Fruit fly (Drosophila melanogaster) whole organism, wandering third instar larva: ENCODE measurements around the gene CG32071.

Experiments used
- Abd-B ChIP-seq: fragments of >200 bp; optimal IDR thresholded peaks from 2 replicates; lab custom pipeline; 2017; ENCODE audit warnings: missing biosample characterization, missing genetic modification characterization
- CG32264 ChIP-seq: fragments of 200-800 bp; sonication (Bioruptor generic); optimal IDR thresholded peaks from 2 replicates; lab custom pipeline; 2016; ENCODE audit warnings: missing biosample characterization, missing genetic modification characterization
- CG9705 ChIP-seq: fragments of 200-800 bp; sonication (Bioruptor generic); optimal IDR thresholded peaks from 2 replicates; lab custom pipeline; 2018; ENCODE audit warnings: missing biosample characterization, mild to moderate bottlenecking, missing genetic modification characterization
- CrebA ChIP-seq: fragments of 200-800 bp; sonication (Bioruptor generic); optimal IDR thresholded peaks from 2 replicates; lab custom pipeline; 2016; ENCODE audit warnings: missing biosample characterization, mild to moderate bottlenecking, missing genetic modification characterization, borderline replicate concordance
- Dfd ChIP-seq: fragments of >200 bp; optimal IDR thresholded peaks from 2 replicates; lab custom pipeline; 2017; ENCODE audit warnings: missing biosample characterization, missing genetic modification characterization
- Dif ChIP-seq: fragments of 200-275, 200-300 bp; sonication (Bioruptor generic); optimal IDR thresholded peaks from 2 replicates; lab custom pipeline; 2018; ENCODE audit warnings: missing biosample characterization, missing genetic modification characterization; ENCODE audit not compliant: partially characterized antibody
- GATAd ChIP-seq: sonication (Bioruptor generic); optimal IDR thresholded peaks from 2 replicates; lab custom pipeline; 2016; ENCODE audit warnings: missing biosample characterization, missing genetic modification characterization
- HLH106 ChIP-seq: fragments of 200-800 bp; optimal IDR thresholded peaks from 3 replicates; lab custom pipeline; 2019; ENCODE audit warnings: missing biosample characterization, mild to moderate bottlenecking, missing genetic modification characterization, moderate library complexity
- Hnf4 ChIP-seq: fragments of 200-800 bp; sonication (Bioruptor generic); optimal IDR thresholded peaks from 2 replicates; lab custom pipeline; 2016; ENCODE audit warnings: missing biosample characterization, mild to moderate bottlenecking, missing genetic modification characterization
- Hr78 ChIP-seq: fragments of >200 bp; optimal IDR thresholded peaks from 2 replicates; lab custom pipeline; 2017; ENCODE audit warnings: missing biosample characterization, missing genetic modification characterization
- Hr83 ChIP-seq: fragments of 200-300 bp; sonication (Bioruptor generic); optimal IDR thresholded peaks from 2 replicates; lab custom pipeline; 2016; ENCODE audit warnings: missing biosample characterization, mild to moderate bottlenecking, missing genetic modification characterization, moderate library complexity; ENCODE audit not compliant: poor library complexity, severe bottlenecking
- Jra ChIP-seq: sonication (Bioruptor generic); optimal IDR thresholded peaks from 2 replicates; lab custom pipeline; 2016; ENCODE audit warnings: missing biosample characterization, missing genetic modification characterization
- Mio ChIP-seq: sonication (Bioruptor generic); optimal IDR thresholded peaks from 2 replicates; lab custom pipeline; 2016; ENCODE audit warnings: missing biosample characterization, missing genetic modification characterization
- Myc ChIP-seq: fragments of >200 bp; optimal IDR thresholded peaks from 2 replicates; lab custom pipeline; 2017
- N ChIP-seq: fragments of >200 bp; optimal IDR thresholded peaks from 2 replicates; lab custom pipeline; 2018; ENCODE audit warnings: missing biosample characterization, missing external identifiers, missing genetic modification characterization
- OdsH ChIP-seq: fragments of 200-800 bp; sonication (Bioruptor generic); optimal IDR thresholded peaks from 2 replicates; lab custom pipeline; 2016; ENCODE audit warnings: missing biosample characterization, mild to moderate bottlenecking, missing genetic modification characterization
- Rel ChIP-seq, 2 experiments: fragments of 200-800 bp; sonication (Bioruptor generic) in 1 of 2; optimal IDR thresholded peaks; 2 replicates in 1 of 2; 3 replicates in 1 of 2; lab custom pipeline; 2016 to 2019; ENCODE audit warnings: mild to moderate bottlenecking in 2 of 2, missing biosample characterization in 2 of 2, missing genetic modification characterization in 2 of 2, moderate library complexity in 1 of 2
- Sp1 ChIP-seq: fragments of 200-800 bp; sonication (Bioruptor generic); optimal IDR thresholded peaks from 3 replicates; lab custom pipeline; 2019; ENCODE audit warnings: missing biosample characterization, mild to moderate bottlenecking, missing genetic modification characterization, moderate library complexity
- Vsx2 ChIP-seq: fragments of 200-300, 225-300 bp; sonication (Bioruptor generic); optimal IDR thresholded peaks from 2 replicates; lab custom pipeline; 2018; ENCODE audit warnings: missing biosample characterization, missing genetic modification characterization; ENCODE audit not compliant: partially characterized antibody
- br ChIP-seq: fragments of 200-800 bp; sonication (Bioruptor generic); optimal IDR thresholded peaks from 2 replicates; lab custom pipeline; 2016; ENCODE audit warnings: missing biosample characterization, missing genetic modification characterization
- brk ChIP-seq: fragments of 200-800 bp; sonication (Bioruptor generic); optimal IDR thresholded peaks from 2 replicates; lab custom pipeline; 2016; ENCODE audit warnings: missing biosample characterization, mild to moderate bottlenecking, missing genetic modification characterization
- dl ChIP-seq, 2 experiments: fragments of 175-275, 200-275 bp in 1 of 2; fragments of 200-275 bp in 1 of 2; sonication (Bioruptor generic); optimal IDR thresholded peaks; lab custom pipeline; 2018; ENCODE audit warnings: mild to moderate bottlenecking in 2 of 2, missing biosample characterization in 2 of 2, missing genetic modification characterization in 2 of 2, moderate library complexity in 2 of 2; ENCODE audit not compliant: partially characterized antibody in 2 of 2, insufficient read depth in 1 of 2
- dmrt93B ChIP-seq: fragments of 200-800 bp; sonication (Bioruptor generic); optimal IDR thresholded peaks from 2 replicates; lab custom pipeline; 2018; ENCODE audit warnings: missing biosample characterization, mild to moderate bottlenecking, missing genetic modification characterization
- dsf ChIP-seq: sonication (Bioruptor generic); optimal IDR thresholded peaks from 2 replicates; lab custom pipeline; 2016; ENCODE audit warnings: missing biosample characterization, missing genetic modification characterization, borderline replicate concordance
- ey ChIP-seq: fragments of 200-800 bp; sonication (Bioruptor generic); optimal IDR thresholded peaks from 2 replicates; lab custom pipeline; 2016; ENCODE audit warnings: missing biosample characterization, missing genetic modification characterization
- foxo ChIP-seq, 2 experiments: fragments of 200-800 bp; sonication (Bioruptor generic); optimal IDR thresholded peaks; 2 replicates in 1 of 2; 3 replicates in 1 of 2; lab custom pipeline; 2016 to 2017; ENCODE audit warnings: missing biosample characterization in 2 of 2, missing genetic modification characterization in 2 of 2
- fru ChIP-seq: fragments of 200-800 bp; sonication (Bioruptor generic); optimal IDR thresholded peaks from 3 replicates; lab custom pipeline; 2016; ENCODE audit warnings: missing biosample characterization, mild to moderate bottlenecking, missing genetic modification characterization
- h ChIP-seq: fragments of 200-800 bp; sonication (Bioruptor generic); optimal IDR thresholded peaks from 3 replicates; lab custom pipeline; 2016; ENCODE audit warnings: missing biosample characterization, mild to moderate bottlenecking, missing genetic modification characterization
- jim ChIP-seq: fragments of 175-275, 200-325 bp; sonication (Bioruptor generic); optimal IDR thresholded peaks from 2 replicates; lab custom pipeline; 2016; ENCODE audit warnings: missing biosample characterization, mild to moderate bottlenecking, missing genetic modification characterization
- lola ChIP-seq: fragments of >200 bp; optimal IDR thresholded peaks from 2 replicates; lab custom pipeline; 2017; ENCODE audit warnings: missing biosample characterization, missing genetic modification characterization
- pan ChIP-seq: fragments of >200 bp; optimal IDR thresholded peaks from 2 replicates; lab custom pipeline; 2017
- psq ChIP-seq: fragments of 200-800 bp; sonication (Bioruptor generic); optimal IDR thresholded peaks from 3 replicates; lab custom pipeline; 2017; ENCODE audit warnings: missing biosample characterization, mild to moderate bottlenecking, missing genetic modification characterization, moderate library complexity
- rgr ChIP-seq: fragments of 200-800 bp; sonication (Bioruptor generic); optimal IDR thresholded peaks from 3 replicates; lab custom pipeline; 2016; ENCODE audit warnings: missing biosample characterization, mild to moderate bottlenecking, missing genetic modification characterization
- sage ChIP-seq: fragments of 200-800 bp; sonication (Bioruptor generic); optimal IDR thresholded peaks from 2 replicates; lab custom pipeline; 2016; ENCODE audit warnings: missing biosample characterization, mild to moderate bottlenecking, missing genetic modification characterization
- sv ChIP-seq: fragments of 200-800 bp; sonication (Bioruptor generic); optimal IDR thresholded peaks from 3 replicates; lab custom pipeline; 2016; ENCODE audit warnings: missing biosample characterization, missing genetic modification characterization
- tai ChIP-seq: sonication (Bioruptor generic); optimal IDR thresholded peaks from 2 replicates; lab custom pipeline; 2016; ENCODE audit warnings: missing biosample characterization, missing genetic modification characterization
- usp ChIP-seq: fragments of >200 bp; optimal IDR thresholded peaks from 2 replicates; lab custom pipeline; 2017; ENCODE audit warnings: missing biosample characterization, missing genetic modification characterization
- woc ChIP-seq: sonication (Bioruptor generic); optimal IDR thresholded peaks from 2 replicates; lab custom pipeline; 2016; ENCODE audit warnings: missing biosample characterization, mild to moderate bottlenecking, missing genetic modification characterization

Gene CG32071

dm6 chr3L:11123088-11123487, 19.4 kb upstream of the CG32071 start, which contains the start of the genes Ufd1 and NaPi-III:
Gene Ufd1, minus strand, starts transcription at chr3L:11123216.
Gene NaPi-III, plus strand, starts transcription at chr3L:11123348.
- TF ChIP-seq Mio (GFP tag; lab: Kevin White, UChicago) (no peak), rgr (GFP tag; lab: Kevin White, UChicago) (peak; percentile 29), fru (GFP tag; lab: Kevin White, UChicago) (no peak), Hr78 (GFP tag; lab: Kevin White, UChicago) (no peak), Abd-B (GFP tag; lab: Kevin White, UChicago) (no peak), lola (no peak), br (GFP tag; lab: Kevin White, UChicago) (no peak), jim (GFP tag; lab: Kevin White, UChicago) (peak; percentile 81), dmrt93B (GFP tag; lab: Kevin White, UChicago) (no peak), pan (lab: Kevin White, UChicago) (no peak), dl (GFP tag; optimal IDR thresholded peaks at IDR 0.05; lab: Kevin White, UChicago; ENCODE audit: insufficient read depth in 1 of 2, partially characterized antibody in 2 of 2) (no peak), CG9705 (GFP tag; lab: Kevin White, UChicago) (no peak), Myc (lab: Kevin White, UChicago) (peak; percentile 74), Dfd (GFP tag; lab: Kevin White, UChicago) (no peak), GATAd (GFP tag; lab: Kevin White, UChicago) (no peak), Rel (GFP tag; optimal IDR thresholded peaks at IDR 0.05; lab: Kevin White, UChicago) (no peak), Rel (tag; optimal IDR thresholded peaks at IDR 0.05; lab: Kevin White, UChicago) (peak; percentile 59), dsf (GFP tag; lab: Kevin White, UChicago) (no peak), tai (GFP tag; lab: Kevin White, UChicago) (no peak), sv (no peak), Vsx2 (GFP tag; lab: Kevin White, UChicago) (no peak), sage (GFP tag; lab: Kevin White, UChicago) (no peak), HLH106 (peak; percentile 21), OdsH (GFP tag; lab: Kevin White, UChicago) (no peak), brk (no peak), ey (no peak), CrebA (GFP tag; lab: Kevin White, UChicago) (no peak), h (peak; percentile 43), foxo (GFP tag; optimal IDR thresholded peaks at IDR 0.05; lab: Kevin White, UChicago) (peak in 1 of 2 experiments; percentile 30), Hnf4 (no peak), Hr83 (GFP tag; lab: Kevin White, UChicago) (peak; percentile 62), Dif (GFP tag; lab: Kevin White, UChicago) (no peak), usp (GFP tag; lab: Kevin White, UChicago) (no peak), Jra (peak; percentile 51), woc (GFP tag; lab: Kevin White, UChicago) (no peak), Sp1 (GFP tag; lab: Kevin White, UChicago) (peak; percentile 36), N (GFP tag; lab: Kevin White, UChicago) (no peak)

- TF ChIP-seq Myc (lab: Kevin White, UChicago) (peak; percentile 9), HLH106 (peak; percentile 25), Jra (peak; percentile 14), Sp1 (GFP tag; lab: Kevin White, UChicago) (peak; percentile 81), brk (peak; percentile 37), Vsx2 (GFP tag; lab: Kevin White, UChicago) (no peak), CrebA (GFP tag; lab: Kevin White, UChicago) (no peak), CG9705 (GFP tag; lab: Kevin White, UChicago) (peak; percentile 9), sv (no peak), rgr (GFP tag; lab: Kevin White, UChicago) (peak; percentile 38), psq (peak; percentile 55), br (GFP tag; lab: Kevin White, UChicago) (no peak), h (no peak), Abd-B (GFP tag; lab: Kevin White, UChicago) (no peak), dmrt93B (GFP tag; lab: Kevin White, UChicago) (no peak), usp (GFP tag; lab: Kevin White, UChicago) (no peak), CG32264 (GFP tag; lab: Kevin White, UChicago) (peak; percentile 12), ey (no peak), Hr78 (GFP tag; lab: Kevin White, UChicago) (no peak), N (GFP tag; lab: Kevin White, UChicago) (no peak), Dif (GFP tag; lab: Kevin White, UChicago) (peak; percentile 1), GATAd (GFP tag; lab: Kevin White, UChicago) (no peak), woc (GFP tag; lab: Kevin White, UChicago) (peak; percentile 27), lola (no peak), sage (GFP tag; lab: Kevin White, UChicago) (peak; percentile 82), dsf (GFP tag; lab: Kevin White, UChicago) (peak; percentile 41), fru (GFP tag; lab: Kevin White, UChicago) (peak; percentile 24), pan (lab: Kevin White, UChicago) (no peak), dl (GFP tag; optimal IDR thresholded peaks at IDR 0.05; lab: Kevin White, UChicago; ENCODE audit: insufficient read depth in 1 of 2, partially characterized antibody in 2 of 2) (no peak), Mio (GFP tag; lab: Kevin White, UChicago) (no peak), Hr83 (GFP tag; lab: Kevin White, UChicago) (no peak), OdsH (GFP tag; lab: Kevin White, UChicago) (no peak), Hnf4 (peak; percentile 46), Dfd (GFP tag; lab: Kevin White, UChicago) (no peak), Rel (GFP tag; optimal IDR thresholded peaks at IDR 0.05; lab: Kevin White, UChicago) (peak; percentile 87), Rel (tag; optimal IDR thresholded peaks at IDR 0.05; lab: Kevin White, UChicago) (peak; percentile 78), tai (GFP tag; lab: Kevin White, UChicago) (no peak), foxo (GFP tag; optimal IDR thresholded peaks at IDR 0.05; lab: Kevin White, UChicago) (peak; percentile 25 to 56), jim (GFP tag; lab: Kevin White, UChicago) (no peak)
These were observed 16.8 kb upstream of the CG32071 start, which contains the start of the genes FoxK and mRpL2 for dm6 chr3L:11120419-11120958. Gene FoxK, minus strand, starts transcription at chr3L:11120783. Gene mRpL2, plus strand, starts transcription at chr3L:11120847.
